Worm (Caenorhabditis elegans): ENCODE data around the gene F37H8.5.

F37H8.5 gene

DNA sequence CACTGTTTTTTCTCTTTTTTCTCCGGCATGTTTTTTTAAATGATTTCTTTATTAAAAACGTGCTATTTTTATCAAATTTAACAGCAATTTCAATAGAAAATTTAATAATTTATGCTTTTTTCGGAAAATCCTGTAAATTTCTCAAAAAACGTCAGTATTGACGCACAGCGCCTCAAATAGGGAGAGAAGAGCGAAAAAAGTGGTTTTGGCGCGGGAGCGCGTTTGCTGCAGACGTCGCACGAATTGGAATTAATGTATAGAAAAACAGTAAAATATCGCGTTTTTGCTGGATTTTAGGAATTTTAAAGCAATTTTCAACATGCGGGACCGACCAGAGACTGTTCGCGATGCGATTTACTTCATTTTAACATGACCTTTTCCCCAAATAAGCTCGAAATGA, 19.1 kb upstream of the F37H8.5 start:
- peak; percentile 13 for TF ChIP-seq ceh-31 (tag; optimal IDR thresholded peaks at IDR 0.05)

DNA sequence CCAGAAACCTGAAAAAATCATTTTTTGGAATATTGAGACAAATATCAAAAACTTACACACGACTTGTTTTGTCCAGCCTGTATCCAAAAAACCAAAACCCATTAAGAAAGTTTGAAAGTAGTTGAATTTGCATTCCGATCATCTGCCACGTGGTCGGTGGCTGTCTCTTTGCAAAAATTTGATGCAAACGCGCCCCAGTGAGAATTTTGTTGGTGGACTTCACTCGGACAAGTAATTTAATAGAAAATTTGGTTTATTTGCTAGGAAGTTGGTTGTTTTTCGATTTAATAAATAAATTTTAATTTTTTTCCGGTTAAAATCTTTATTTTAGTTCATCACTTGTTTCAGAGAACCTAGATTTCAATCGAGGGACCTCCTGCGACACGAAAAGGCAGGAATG, 12.7 kb upstream of the F37H8.5 start:
- TF ChIP-seq ceh-30 (tag; optimal IDR thresholded peaks at IDR 0.05) (no peak), elt-2 (tag; optimal IDR thresholded peaks at IDR 0.05) (no peak), nfya-1 (tag; optimal IDR thresholded peaks at IDR 0.05) (no peak), sox-2 (GFP tag; IDR thresholded peaks at IDR 0.05) (no peak), gmeb-2 (tag; optimal IDR thresholded peaks at IDR 0.05) (no peak), ceh-24 (tag; optimal IDR thresholded peaks at IDR 0.05) (no peak)

DNA sequence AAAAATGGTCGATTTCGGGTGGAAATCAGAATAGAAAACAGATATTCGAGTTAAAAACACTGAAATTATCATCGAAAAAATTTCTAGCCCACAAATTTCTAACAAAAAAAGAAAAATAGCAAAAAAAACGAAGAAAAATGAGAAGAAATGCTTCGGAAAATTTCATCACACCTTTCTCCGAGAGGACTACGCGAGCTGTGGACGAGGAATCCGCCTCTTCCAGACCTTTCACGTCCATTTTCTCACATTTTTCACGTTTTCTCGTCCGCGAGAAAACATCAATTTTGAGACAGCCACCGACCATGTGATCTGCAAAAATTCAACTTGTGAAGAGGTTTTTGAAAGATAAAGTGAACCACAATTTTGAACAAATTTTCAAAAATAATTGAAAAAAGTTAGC, 11.6 kb upstream of the F37H8.5 start:
- TF ChIP-seq K09A11.1 (tag; optimal IDR thresholded peaks at IDR 0.05; ENCODE audit: insufficient read depth) (no peak), mec-3 (tag; optimal IDR thresholded peaks at IDR 0.05; ENCODE audit: borderline replicate concordance) (no peak), tbx-2 (tag; optimal IDR thresholded peaks at IDR 0.05) (peak; percentile 17)

DNA sequence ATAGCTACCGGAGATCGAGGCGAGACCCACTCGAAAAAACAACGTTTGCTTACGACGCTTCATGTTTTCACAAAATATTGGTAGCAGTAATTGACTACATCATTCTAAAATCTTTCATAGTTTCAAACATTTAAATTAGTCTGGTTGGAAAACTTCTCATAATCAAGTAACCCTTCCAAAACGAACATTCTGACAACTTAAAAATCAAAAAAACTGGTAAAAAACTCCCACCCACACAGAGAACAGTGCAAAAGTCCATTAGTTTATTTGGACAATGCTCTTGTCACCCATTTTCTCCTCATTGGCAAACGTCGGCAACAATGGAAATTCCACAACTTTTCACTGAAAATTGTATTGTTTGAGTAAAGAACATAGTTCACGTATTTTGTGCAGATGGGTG, 10.6 kb upstream of the F37H8.5 start, which contains the start of gene F37H8.6:
TSS of gene F37H8.6 (minus strand) at position 101 of the 400 bp plus-strand sequence.
- TF ChIP-seq sox-2 (GFP tag; IDR thresholded peaks at IDR 0.05): no peak
- no peak for TF ChIP-seq lin-11 (tag; optimal IDR thresholded peaks at IDR 0.05)
- no peak for TF ChIP-seq npax-4 (tag; optimal IDR thresholded peaks at IDR 0.05)
- TF ChIP-seq ets-4 (tag; optimal IDR thresholded peaks at IDR 0.05): no peak
- no peak for TF ChIP-seq eyg-1 (tag; optimal IDR thresholded peaks at IDR 0.05)
- TF ChIP-seq rnt-1 (tag; optimal IDR thresholded peaks at IDR 0.05): no peak
- no peak for TF ChIP-seq sdc-2 (tag; optimal IDR thresholded peaks at IDR 0.05)
- TF ChIP-seq hlh-6 (tag; optimal IDR thresholded peaks at IDR 0.05): no peak
- no peak for TF ChIP-seq ceh-48 (tag; optimal IDR thresholded peaks at IDR 0.05)
- TF ChIP-seq ceh-14 (tag; optimal IDR thresholded peaks at IDR 0.05): no peak
- no peak for TF ChIP-seq elt-2 (tag; optimal IDR thresholded peaks at IDR 0.05)

DNA sequence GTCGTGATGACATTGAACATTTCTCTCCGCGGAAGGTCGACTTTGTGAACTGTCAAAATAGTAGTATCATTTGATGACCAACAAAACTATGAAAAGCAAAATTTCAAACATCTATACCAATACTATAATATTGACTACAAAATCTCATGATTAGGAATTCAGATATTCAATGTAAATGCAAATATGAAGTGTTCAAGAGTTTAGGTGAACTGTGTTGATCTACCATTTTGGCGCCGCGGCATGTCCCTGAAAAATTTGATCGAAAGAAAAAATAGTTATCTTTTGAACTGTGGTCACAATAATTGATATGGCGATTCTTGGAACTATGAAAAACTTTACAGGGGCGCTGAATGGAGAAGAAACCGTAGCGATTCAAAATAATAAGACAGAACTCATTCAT, 9.3 kb upstream of the F37H8.5 start:
- no peak for TF ChIP-seq ceh-24 (tag; optimal IDR thresholded peaks at IDR 0.05)
- no peak for TF ChIP-seq pha-4 (tag; optimal IDR thresholded peaks at IDR 0.05)
- no peak for TF ChIP-seq ztf-16 (tag; optimal IDR thresholded peaks at IDR 0.05)
- no peak for TF ChIP-seq mec-3 (tag; optimal IDR thresholded peaks at IDR 0.05; ENCODE audit: borderline replicate concordance)
- TF ChIP-seq npax-4 (tag; optimal IDR thresholded peaks at IDR 0.05): no peak
- no peak for TF ChIP-seq ceh-31 (tag; optimal IDR thresholded peaks at IDR 0.05)
- TF ChIP-seq sox-2 (GFP tag; IDR thresholded peaks at IDR 0.05): no peak

DNA sequence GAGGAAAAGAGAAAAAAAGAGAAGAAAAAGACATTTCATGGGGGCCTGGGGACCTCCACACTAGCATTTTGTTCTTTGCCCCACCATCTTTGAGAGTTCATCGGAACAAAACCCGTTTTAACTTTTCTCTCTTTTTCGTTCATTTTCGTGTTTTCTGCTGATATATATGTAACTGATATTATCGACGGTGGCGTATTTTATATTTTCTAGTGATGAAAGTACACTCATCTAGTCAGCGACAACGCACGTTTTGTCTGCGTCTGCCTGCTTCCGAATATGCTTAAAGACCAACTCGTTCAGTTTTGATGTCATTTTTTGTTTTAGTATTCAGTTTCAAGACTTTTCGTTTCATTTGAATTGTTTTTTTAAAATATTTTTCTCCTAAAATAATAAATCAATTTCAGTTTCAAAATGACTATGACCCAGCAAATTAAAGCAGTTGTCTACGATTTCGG, 6.7 kb upstream of the F37H8.5 start, which contains the start of gene bigr-1:
TSS of gene bigr-1 (plus strand) at position 405 of the 455 bp plus-strand sequence.
- TF ChIP-seq nhr-232 (tag; optimal IDR thresholded peaks at IDR 0.05) (no peak), lin-11 (tag; optimal IDR thresholded peaks at IDR 0.05) (no peak), pat-9 (tag; optimal IDR thresholded peaks at IDR 0.05) (no peak), elt-4 (tag; optimal IDR thresholded peaks at IDR 0.05) (no peak), C08G9.2 (tag; optimal IDR thresholded peaks at IDR 0.05) (no peak), ceh-6 (GFP tag; optimal IDR thresholded peaks at IDR 0.05) (no peak), ceh-31 (tag; optimal IDR thresholded peaks at IDR 0.05) (no peak), eyg-1 (tag; optimal IDR thresholded peaks at IDR 0.05) (no peak), pax-1 (tag; optimal IDR thresholded peaks at IDR 0.05) (no peak)

DNA sequence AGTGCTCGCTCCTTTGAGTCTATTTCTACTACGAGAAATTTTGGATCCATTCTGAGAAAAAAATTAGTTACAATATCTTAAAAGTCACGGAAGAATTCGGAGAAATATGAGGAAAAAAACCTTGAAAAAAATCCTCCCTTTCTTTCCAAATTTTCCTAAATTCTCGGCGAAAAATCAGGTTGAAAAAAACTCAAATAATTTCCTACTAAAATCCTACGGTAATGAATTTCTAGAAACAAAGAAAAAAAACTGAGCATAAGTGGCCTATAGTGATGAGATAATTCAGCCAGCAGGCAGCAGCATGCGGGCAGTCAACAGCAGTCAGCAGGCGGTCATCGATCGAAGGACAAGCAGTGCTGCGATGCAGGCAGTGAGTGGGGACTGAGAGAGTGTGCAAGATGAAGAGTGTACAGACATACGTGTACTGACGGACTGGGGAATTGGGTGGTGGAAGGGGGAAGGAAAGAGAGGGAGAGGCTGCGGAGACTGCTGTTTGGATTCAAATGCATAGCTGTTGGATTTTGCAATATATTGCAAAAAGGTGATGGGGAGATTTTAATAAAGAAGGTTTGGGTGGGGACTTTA, 3.2 kb upstream of the F37H8.5 start, which contains the start of gene lir-3:
TSS of gene lir-3 (minus strand) at position 51 of the 585 bp plus-strand sequence.
- TF ChIP-seq nfya-1 (tag; optimal IDR thresholded peaks at IDR 0.05) (peak; percentile 50), unc-42 (tag; optimal IDR thresholded peaks at IDR 0.05) (peak; percentile 38), fkh-6 (tag; optimal IDR thresholded peaks at IDR 0.05) (peak; percentile 39), hlh-30 (tag; optimal IDR thresholded peaks at IDR 0.05; ENCODE audit: insufficient read depth) (peak; percentile 24), ceh-14 (tag; optimal IDR thresholded peaks at IDR 0.05) (no peak), ceh-6 (GFP tag; optimal IDR thresholded peaks at IDR 0.05) (no peak), unc-55 (GFP tag; optimal IDR thresholded peaks at IDR 0.05) (peak; percentile 44), pag-3 (tag; optimal IDR thresholded peaks at IDR 0.05; ENCODE audit: borderline replicate concordance) (no peak), tbx-7 (tag; optimal IDR thresholded peaks at IDR 0.05) (no peak), dmd-4 (tag; optimal IDR thresholded peaks at IDR 0.05; ENCODE audit: borderline replicate concordance) (no peak), ceh-18 (tag; optimal IDR thresholded peaks at IDR 0.05) (peak; percentile 39), pqm-1 (tag; optimal IDR thresholded peaks at IDR 0.05) (no peak), ttx-3 (tag; optimal IDR thresholded peaks at IDR 0.05) (no peak), mec-3 (tag; optimal IDR thresholded peaks at IDR 0.05; ENCODE audit: borderline replicate concordance) (no peak), nhr-232 (tag; optimal IDR thresholded peaks at IDR 0.05) (no peak), fkh-10 (GFP tag; optimal IDR thresholded peaks at IDR 0.05) (no peak), unc-3 (GFP tag; conservative IDR thresholded peaks at IDR 0.05) (no peak), unc-3 (tag; optimal IDR thresholded peaks at IDR 0.05) (no peak)
